Worm (Caenorhabditis elegans) whole organism, L4/young adult: ENCODE measurements around the gene srt-54.

Source experiments
- W03F9.2 ChIP-seq: fragments of 150-350 bp; optimal IDR thresholded peaks from 2 replicates; lab custom pipeline; 2014; ENCODE audit warnings: missing biosample characterization, missing genetic modification characterization
- dao-5 ChIP-seq: sonication (generic microtip); optimal IDR thresholded peaks from 2 replicates; lab custom pipeline; 2016; ENCODE audit warnings: missing genotype, missing genetic modification characterization, moderate library complexity, missing compliant biosample characterization
- him-1 ChIP-seq: sonication (generic microtip); optimal IDR thresholded peaks from 2 replicates; lab custom pipeline; 2016; ENCODE audit warnings: missing genotype, missing genetic modification reagents, missing genetic modification characterization, missing compliant biosample characterization

Gene srt-54

DNA sequence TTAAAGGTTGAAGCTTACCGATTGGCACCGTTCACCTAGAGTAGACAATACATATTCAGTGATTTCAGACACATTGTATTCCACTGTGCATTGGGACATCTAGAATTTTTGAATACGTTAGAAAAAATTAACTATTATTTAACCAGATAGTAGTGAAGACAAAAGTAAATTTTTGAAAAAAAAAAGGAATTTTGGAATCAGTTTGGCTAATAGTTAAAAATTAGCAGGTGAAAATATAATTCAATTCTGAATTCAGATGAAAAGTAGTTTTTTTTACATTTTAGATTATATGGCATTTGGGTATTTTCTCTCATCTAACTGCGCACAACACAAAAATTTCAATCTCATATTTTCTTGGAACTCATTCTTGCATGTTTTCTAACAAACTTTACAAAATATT is 7.9 kb downstream of the srt-54 start, which contains the start of gene nmur-2:
TSS of gene nmur-2 (minus strand) at position 101 of the 400 bp plus-strand sequence.
- no peak for TF ChIP-seq dao-5 (tag; lab: Kevin White, UChicago)
- TF ChIP-seq W03F9.2 (tag; lab: Kevin White, UChicago): no peak
- no peak for TF ChIP-seq him-1 (tag; lab: Kevin White, UChicago)

DNA sequence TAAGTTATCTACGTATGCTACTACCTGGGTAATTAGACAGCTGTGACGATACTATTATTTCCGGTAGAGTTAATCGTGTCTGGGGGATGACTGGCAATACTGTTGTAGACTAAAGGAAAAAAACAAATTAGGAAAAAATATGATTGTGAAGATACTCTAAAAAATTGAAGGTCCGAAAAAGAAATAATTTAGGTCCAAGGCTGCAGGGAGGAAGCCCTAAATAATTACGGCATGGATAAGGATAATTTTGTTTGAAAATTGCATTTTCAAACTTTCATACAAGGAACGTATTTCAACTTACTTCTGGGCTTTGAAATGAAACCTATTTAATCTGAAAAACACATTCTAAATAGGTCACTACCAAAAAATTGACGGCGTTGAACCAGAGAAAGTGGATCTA is 11.9 kb downstream of the srt-54 start, which contains the start of gene srd-3:
TSS of gene srd-3 (minus strand) at position 101 of the 400 bp plus-strand sequence.
- TF ChIP-seq dao-5 (tag; lab: Kevin White, UChicago): no peak
- TF ChIP-seq him-1 (tag; lab: Kevin White, UChicago): no peak
- TF ChIP-seq W03F9.2 (tag; lab: Kevin White, UChicago): no peak

DNA sequence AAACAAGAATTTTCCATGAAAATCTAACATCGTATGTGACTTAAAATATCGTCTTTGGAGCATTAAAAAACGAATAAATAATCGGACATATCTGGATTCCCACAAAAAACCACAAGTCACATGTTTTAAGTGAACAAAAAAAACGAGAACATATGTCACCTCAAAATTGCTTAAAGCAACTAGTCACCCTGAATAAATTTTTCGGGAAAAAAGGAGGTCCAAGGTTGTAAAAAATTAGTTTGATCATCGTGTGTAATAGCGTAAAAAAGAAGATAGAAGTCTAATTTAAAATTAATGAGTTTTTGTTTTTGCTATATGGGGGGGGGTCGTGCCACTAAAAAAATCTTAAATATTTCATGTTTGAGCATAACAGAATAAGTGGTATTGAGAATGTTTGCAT is 12.8 kb downstream of the srt-54 start:
- TF ChIP-seq dao-5 (tag; lab: Kevin White, UChicago) (no peak), W03F9.2 (tag; lab: Kevin White, UChicago) (no peak), him-1 (tag; lab: Kevin White, UChicago) (no peak)

DNA sequence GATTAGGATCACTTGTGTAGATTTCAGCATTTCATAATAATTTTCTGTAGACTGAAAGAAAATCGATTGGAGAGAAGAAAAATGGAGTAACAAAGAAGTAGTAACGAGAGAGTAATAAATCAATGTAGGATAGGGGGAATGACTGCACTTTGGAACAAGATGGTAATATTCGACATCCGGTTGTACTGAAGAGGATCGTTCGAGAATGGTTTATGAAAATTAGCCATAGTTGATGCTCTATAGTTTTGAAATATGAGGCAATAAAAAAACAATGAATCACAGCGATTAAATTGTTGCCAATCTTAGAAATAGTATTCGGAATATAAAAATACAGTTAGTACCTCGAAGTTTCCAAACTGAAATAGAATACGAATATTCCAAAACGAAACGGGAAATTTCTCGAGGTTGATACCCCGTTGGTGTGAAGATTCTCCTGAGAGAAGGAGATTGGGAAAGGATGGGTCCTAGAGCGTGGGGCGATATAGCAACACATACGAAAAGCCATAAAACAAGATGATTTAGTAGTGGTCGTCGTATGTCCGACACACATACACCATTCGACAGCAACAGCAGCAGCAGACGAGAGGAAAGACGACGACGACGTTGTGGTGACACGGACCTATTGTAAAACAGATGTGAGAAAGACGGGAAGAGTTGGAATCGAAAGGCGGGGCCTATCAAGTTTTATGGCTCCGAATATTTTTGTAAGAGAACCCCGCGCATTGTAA is 16.7 kb downstream of the srt-54 start, which contains the start of gene cwn-1:
TSS of gene cwn-1 (minus strand) at position 51 of the 728 bp plus-strand sequence.
- TF ChIP-seq dao-5 (tag; lab: Kevin White, UChicago) (no peak), him-1 (tag; lab: Kevin White, UChicago) (no peak), W03F9.2 (tag; lab: Kevin White, UChicago) (no peak)

DNA sequence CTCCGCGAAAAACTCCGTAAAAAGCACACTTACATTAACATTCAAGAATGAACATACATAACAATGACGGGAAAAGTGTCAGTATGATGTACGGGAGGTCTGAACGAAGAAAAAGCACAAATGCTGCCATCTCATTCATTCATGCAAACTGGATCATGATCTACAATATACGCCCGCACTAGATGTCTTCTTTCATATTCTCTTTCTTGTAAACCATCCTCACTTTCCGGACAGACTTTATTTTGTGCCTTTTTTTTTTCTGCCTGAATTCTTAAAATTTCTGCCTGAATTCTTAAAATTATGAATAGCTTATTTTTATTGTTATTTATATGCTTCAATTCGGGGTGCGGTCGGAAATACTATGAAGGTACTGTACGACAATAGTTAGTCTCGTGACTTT is 18.1 kb downstream of the srt-54 start, which contains the start of gene K10B4.1:
TSS of gene K10B4.1 (plus strand) at position 301 of the 400 bp plus-strand sequence.
- no peak for TF ChIP-seq W03F9.2 (tag; lab: Kevin White, UChicago)
- no peak for TF ChIP-seq him-1 (tag; lab: Kevin White, UChicago)

DNA sequence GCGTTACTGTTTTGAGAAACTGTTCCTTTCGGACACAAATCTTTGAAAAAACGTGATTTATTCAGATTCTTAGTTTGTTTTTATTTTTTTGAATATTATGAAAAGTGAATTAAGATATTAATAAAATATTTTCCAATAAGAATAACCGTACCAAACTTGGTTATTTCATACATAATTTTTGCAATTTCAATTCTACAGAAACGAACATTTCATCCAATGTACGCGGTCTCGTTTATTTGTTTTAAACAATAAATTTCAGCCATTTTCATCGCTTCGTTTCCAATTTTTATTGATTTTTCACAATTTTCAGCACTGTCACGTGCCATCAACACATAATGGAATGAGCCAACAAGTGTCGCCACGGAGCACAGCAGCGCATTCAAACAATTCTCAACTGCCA is 29.9 kb downstream of the srt-54 start, which contains the start of gene T25D3.4:
TSS of gene T25D3.4 (plus strand) at position 301 of the 400 bp plus-strand sequence.
- TF ChIP-seq dao-5 (tag; lab: Kevin White, UChicago): no peak
- TF ChIP-seq him-1 (tag; lab: Kevin White, UChicago): no peak
- TF ChIP-seq W03F9.2 (tag; lab: Kevin White, UChicago): no peak

DNA sequence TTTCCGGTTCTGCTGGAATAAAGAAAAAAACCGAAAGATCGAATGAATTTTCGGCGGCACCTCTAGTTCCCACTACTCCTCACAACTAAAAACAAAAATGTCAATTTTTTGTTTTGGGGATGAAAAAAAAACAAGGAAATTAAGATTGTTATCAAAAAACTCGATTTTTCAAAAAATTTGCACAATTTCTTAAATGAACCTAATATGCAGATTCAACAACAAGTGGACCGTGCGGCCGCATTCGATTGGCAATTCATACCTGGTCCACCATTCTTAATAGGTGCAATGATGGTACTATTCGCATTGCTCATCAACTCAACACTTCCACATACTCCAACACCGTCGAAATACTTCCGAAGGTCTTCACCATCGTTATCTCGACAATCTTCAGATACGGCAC is 34.5 kb downstream of the srt-54 start:
- TF ChIP-seq W03F9.2 (tag; lab: Kevin White, UChicago): no peak
- no peak for TF ChIP-seq him-1 (tag; lab: Kevin White, UChicago)
- TF ChIP-seq dao-5 (tag; lab: Kevin White, UChicago): no peak

DNA sequence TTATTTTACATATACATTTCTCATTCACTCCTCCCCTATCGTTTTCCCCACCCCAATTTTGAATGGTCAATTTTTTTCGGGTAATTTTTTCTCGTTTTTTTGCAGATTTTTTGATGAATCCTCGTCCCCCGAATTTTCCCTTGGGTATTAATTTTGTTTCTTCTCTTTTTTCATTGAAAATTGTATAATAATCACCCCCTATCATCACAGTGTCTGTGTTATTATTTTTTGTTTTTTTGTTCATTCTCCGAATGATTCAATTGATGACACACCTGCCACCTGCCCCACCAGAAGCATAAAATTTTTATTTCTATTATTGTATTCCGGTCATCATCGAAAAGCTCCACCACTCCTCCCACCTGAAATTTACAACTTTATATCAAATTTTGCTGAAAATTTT is 35.3 kb downstream of the srt-54 start, which contains the start of gene T25D3.3:
TSS of gene T25D3.3 (plus strand) at position 301 of the 400 bp plus-strand sequence.
- TF ChIP-seq dao-5 (tag; lab: Kevin White, UChicago) (no peak), W03F9.2 (tag; lab: Kevin White, UChicago) (no peak), him-1 (tag; lab: Kevin White, UChicago) (no peak)

DNA sequence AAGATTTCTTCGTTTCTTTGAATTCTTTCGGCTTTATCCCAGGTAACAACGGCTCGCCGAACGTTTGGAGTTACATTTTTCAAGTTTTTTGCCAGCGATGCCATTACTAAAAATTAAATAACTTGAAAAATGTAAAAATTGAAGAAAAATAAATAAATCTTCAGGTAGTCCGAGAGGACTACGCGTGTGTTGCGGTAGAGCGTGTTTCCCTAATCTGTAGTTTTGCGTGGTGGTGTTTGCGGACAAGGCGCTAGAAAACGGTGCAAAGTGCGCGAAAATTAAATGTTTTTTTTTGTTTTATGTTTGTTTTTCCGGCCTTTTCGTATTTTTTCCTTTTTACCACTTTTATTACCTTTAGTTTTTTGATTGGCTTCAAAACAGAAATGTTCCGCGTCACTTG is 38.9 kb downstream of the srt-54 start, which contains the start of gene mrpl-28:
TSS of gene mrpl-28 (minus strand) at position 106 of the 400 bp plus-strand sequence.
- TF ChIP-seq dao-5 (tag; lab: Kevin White, UChicago) (no peak), him-1 (tag; lab: Kevin White, UChicago) (peak; percentile 73), W03F9.2 (tag; lab: Kevin White, UChicago) (peak; percentile 90)

DNA sequence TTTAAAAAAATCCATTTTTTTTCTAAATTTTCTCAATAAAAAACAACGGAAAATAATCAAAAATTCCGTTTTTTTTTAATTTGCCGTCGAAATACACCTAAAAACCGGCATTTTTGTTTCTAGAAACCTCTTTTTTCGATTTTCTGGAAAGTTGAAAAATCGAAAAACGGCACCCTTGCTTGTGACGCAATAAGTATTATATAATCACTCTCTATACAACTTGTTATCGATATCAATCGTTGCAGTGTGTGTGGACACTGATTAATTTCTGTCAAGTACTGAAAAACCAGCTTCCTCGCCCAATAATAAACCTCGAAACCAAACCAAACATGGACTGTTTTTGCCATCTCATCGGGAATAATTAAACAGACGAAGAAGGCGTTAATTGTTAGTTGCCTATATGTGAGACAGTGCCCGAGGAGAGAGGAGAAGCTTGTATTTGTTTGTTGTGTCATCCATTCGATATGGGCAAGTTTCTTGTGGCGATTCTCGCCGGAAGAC is 40.0 kb downstream of the srt-54 start:
- TF ChIP-seq W03F9.2 (tag; lab: Kevin White, UChicago): no peak

DNA sequence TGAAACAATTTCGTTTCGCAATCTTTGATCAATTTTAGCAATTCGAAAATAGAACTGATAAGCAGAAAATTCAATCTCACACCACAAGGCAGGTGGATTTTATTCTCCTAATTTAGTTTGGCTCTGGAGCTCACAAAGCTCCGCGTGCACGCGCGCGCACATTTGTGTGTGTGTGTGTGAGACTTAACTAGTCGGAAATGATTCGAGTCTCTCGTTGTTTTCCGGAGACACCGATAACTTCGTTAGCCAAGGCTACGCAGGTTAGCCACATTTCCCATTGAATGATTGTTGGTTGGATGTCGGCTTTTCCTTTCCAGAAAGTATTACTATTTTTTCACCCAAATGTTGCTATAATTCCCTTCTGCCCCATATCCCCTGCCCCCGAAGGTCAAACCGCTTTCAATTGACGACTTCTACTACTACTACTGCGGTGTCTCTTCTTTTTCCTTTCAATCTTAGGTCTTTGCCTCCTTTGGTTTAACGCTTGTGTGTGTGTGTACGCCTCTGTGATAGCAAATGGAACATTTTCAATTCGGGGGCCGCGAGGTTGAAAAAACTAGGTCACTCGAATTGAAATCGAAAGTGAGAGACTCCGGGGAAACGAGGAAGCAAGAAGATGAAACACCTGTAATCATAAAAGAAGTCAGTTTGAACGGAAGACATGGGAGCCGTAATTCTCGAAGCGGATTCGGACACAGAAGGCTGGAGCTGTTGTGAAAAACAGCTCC is 41.2 kb downstream of the srt-54 start:
- TF ChIP-seq W03F9.2 (tag; lab: Kevin White, UChicago): no peak
- TF ChIP-seq him-1 (tag; lab: Kevin White, UChicago): no peak
- TF ChIP-seq dao-5 (tag; lab: Kevin White, UChicago): no peak

DNA sequence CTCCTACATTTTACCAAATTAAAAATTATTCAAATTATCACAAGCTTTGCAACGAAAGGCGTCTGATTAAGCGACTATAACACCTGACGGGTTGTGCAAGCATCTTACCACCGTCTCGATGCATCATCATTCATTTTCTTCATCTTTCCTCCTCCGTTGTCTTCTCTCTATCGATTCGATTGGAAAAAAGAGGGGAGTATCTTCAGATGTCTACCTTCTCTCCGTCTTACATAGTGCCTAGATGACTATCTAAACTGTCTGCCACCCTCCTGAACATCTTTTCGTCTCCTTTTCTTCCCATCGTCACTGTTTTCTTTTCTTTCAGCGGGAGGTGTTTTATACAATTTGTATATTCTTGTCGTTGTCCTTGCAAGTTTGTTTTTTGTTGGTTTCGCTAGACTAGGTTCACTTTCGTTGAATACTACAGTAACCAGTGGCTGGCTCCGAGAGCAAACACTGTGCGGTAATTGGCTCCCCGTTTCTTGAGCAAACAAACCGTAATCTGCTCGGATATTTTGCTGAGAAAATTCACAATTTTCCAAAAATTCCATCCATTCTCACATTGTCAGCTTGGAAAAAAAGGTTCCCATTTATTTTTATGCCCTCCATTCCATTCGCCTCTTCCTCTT is 42.4 kb downstream of the srt-54 start:
- TF ChIP-seq dao-5 (tag; lab: Kevin White, UChicago) (no peak), W03F9.2 (tag; lab: Kevin White, UChicago) (peak; percentile 3), him-1 (tag; lab: Kevin White, UChicago) (no peak)
